Fruit fly (Drosophila melanogaster) whole organism, embryonic: ENCODE data around the gene LSm3.

Source experiments
- CG14710 ChIP-seq: fragments of 200-800 bp; sonication (Bioruptor generic); optimal IDR thresholded peaks from 3 replicates; lab custom pipeline; 2019; ENCODE audit warnings: missing biosample characterization, mild to moderate bottlenecking, missing genetic modification characterization, moderate library complexity
- CG30403 ChIP-seq: fragments of 200-800 bp; sonication (Bioruptor generic); optimal IDR thresholded peaks from 3 replicates; lab custom pipeline; 2016; ENCODE audit warnings: missing biosample characterization, missing genetic modification characterization
- H15 ChIP-seq: fragments of 200-800 bp; sonication (Bioruptor generic); IDR thresholded peaks from 3 replicates; pipeline ENCODE4 v1.3.6; 2022; ENCODE audit warnings: missing biosample characterization, missing genetic modification characterization
- sug ChIP-seq: fragments of 200-800 bp; optimal IDR thresholded peaks from 2 replicates; lab custom pipeline; 2019; ENCODE audit warnings: missing biosample characterization, mild to moderate bottlenecking, missing genetic modification characterization, moderate library complexity

DNA sequence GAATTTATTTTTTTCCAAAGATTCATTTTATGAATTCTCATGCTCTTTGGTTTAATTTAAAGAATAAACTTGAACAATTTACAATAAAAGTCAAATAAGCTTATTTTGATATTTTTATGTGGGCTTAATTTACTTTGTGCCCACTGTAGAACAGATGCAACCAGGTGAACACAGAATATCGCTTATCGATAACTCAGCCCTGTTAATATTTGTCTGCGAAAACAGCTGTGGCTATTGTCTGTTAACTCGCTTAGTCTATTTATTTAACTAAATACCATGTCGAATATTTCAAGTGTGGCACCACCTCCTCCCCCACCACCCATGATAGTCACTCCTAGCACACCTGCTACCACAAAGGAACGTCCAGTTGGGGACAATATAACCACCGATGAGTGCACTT lies 602 bp upstream of the LSm3 start, which contains the start of gene CG33108:
- TF ChIP-seq CG14710 (tag; lab: Kevin White, UChicago) (no peak), H15 (GFP tag; lab: Robert Waterston, UW) (no peak), CG30403 (GFP tag; lab: Kevin White, UChicago) (no peak), sug (tag; lab: Kevin White, UChicago) (peak; percentile 37)
